Fruit fly (Drosophila melanogaster) whole organism, larva: ENCODE data around the gene Sec20.

ENCODE experiments used
- noc ChIP-seq: fragments of 200-800 bp; sonication (Bioruptor generic); optimal IDR thresholded peaks from 3 replicates; lab custom pipeline; 2019; ENCODE audit warnings: missing biosample characterization, mild to moderate bottlenecking, missing genetic modification characterization, moderate library complexity

Sec20 gene

dm6 chr3R:5832345-5832981, 8.1 kb upstream of the Sec20 start:
- peak; percentile 82 for TF ChIP-seq noc

dm6 chr3R:5831339-5831738, 7.0 kb upstream of the Sec20 start, which contains the start of gene CG1208:
Gene CG1208, plus strand, starts transcription at chr3R:5831639.
- no peak for TF ChIP-seq noc

- no peak for TF ChIP-seq noc
These were observed 5.4 kb upstream of the Sec20 start, which contains the start of gene glob3 for dm6 chr3R:5829762-5830161. Gene glob3, plus strand, starts transcription at chr3R:5830062.

- TF ChIP-seq noc, result peak; percentile 56
These were observed 2.6 kb downstream of the Sec20 start, which contains the start of gene CG46303 for dm6 chr3R:5821750-5822149. Gene CG46303, plus strand, starts transcription at chr3R:5821972.

- no peak for TF ChIP-seq noc
These were observed 3.1 kb downstream of the Sec20 start, which contains the start of gene Hpr1 for dm6 chr3R:5821243-5821642. Gene Hpr1, minus strand, starts transcription at chr3R:5821440.

- TF ChIP-seq noc, result no peak
These were observed 11.1 kb downstream of the Sec20 start, which contains the start of gene CG42675 for dm6 chr3R:5813157-5813659. Gene CG42675, plus strand, starts transcription at chr3R:5813609.

dm6 chr3R:5801703-5802436, 22.5 kb downstream of the Sec20 start, which contains the start of gene CG11000:
Gene CG11000, plus strand, starts transcription at chr3R:5802328.
- TF ChIP-seq noc, result no peak

- TF ChIP-seq noc, result no peak
These were observed 26.6 kb downstream of the Sec20 start for dm6 chr3R:5797709-5798108.

dm6 chr3R:5794267-5795089, 29.9 kb downstream of the Sec20 start, which contains the start of the genes PSMG1 and CG10979:
Gene PSMG1, minus strand, starts transcription at chr3R:5794317.
Gene CG10979, plus strand, starts transcription at chr3R:5794705.
- no peak for TF ChIP-seq noc

- peak; percentile 99 for TF ChIP-seq noc
These were observed 32.8 kb downstream of the Sec20 start, which contains the start of gene Hpf1 for dm6 chr3R:5791497-5791896. Gene Hpf1, plus strand, starts transcription at chr3R:5791879.

- TF ChIP-seq noc, result peak; percentile 88
These were observed 35.0 kb downstream of the Sec20 start, which contains the start of the genes Hat1 and Rpn5 for dm6 chr3R:5789025-5789953. Gene Hat1, minus strand, starts transcription at chr3R:5789384. Gene Rpn5, plus strand, starts transcription at chr3R:5789493.

- no peak for TF ChIP-seq noc
These were observed 42.9 kb downstream of the Sec20 start, which contains the start of gene kat-60L1 for dm6 chr3R:5781462-5781861. Gene kat-60L1, plus strand, starts transcription at chr3R:5781762.

- no peak for TF ChIP-seq noc
These were observed 43.4 kb downstream of the Sec20 start, which contains the start of gene CG2082 for dm6 chr3R:5780976-5781375. Gene CG2082, minus strand, starts transcription at chr3R:5781076.

- TF ChIP-seq noc, result no peak
These were observed 45.4 kb downstream of the Sec20 start, which contains the start of gene jagn for dm6 chr3R:5778731-5779593. Gene jagn, plus strand, starts transcription at chr3R:5779315.
